Worm (Caenorhabditis elegans): ENCODE results near the gene C54G10.1.

ce11 chrV:14620835-14621234 lies 20.1 kb upstream of the C54G10.1 start, which contains the start of gene hot-1:
- TF ChIP-seq W03F9.2 (tag; optimal IDR thresholded peaks at IDR 0.05) (no peak), him-1 (tag; optimal IDR thresholded peaks at IDR 0.05) (no peak), dao-5 (tag; optimal IDR thresholded peaks at IDR 0.05) (no peak)

All from whole organism, L4/young adult.